Fruit fly (Drosophila melanogaster): ENCODE measurements around the gene Cyp4ae1.

The Cyp4ae1 gene

DNA sequence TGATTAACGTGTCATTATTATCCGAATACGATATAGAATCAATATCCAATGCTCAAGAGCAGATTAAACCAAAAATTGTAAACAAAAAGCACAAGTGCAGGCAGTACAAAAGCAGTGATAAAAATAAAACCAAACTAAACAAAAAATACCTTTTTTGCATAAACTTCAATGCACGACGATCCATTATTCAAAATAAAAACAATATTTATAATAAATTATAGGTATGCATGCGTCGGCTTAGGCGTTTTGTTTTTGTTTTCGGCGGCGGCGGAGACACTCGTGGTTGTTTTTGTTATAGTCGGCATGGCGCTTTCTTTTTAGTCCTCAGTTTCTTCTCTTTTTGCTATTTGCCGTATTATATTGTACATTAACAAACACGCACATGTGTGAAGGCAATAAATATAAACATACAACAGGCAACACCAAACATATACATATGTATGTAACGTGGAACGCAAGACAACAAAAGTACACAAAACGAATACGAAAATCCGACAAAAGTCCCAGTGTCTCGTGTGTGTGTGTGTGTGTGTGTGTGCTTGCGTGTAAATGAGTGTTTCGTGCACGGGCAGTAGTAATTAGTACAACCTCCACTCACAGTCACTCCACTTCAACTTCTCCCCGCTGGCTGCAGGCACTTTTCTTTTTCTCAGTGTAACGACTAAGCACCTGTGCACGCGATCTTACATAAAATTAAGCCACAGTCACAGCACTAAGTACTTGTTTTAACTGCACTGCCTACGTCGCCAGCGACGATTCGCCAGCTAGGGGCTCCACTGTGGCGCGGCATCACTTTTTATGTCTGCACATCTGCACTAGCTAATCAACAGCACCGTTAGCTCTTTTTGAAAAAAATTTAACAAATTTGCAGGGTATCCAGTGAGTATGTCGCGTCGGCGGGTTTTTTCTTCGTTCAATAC, 42.7 kb upstream of the Cyp4ae1 start (continued):
- TF ChIP-seq CG5953 (GFP tag; IDR thresholded peaks at IDR 0.05), result no peak
- peak; percentile 40 for TF ChIP-seq CG17328 (GFP tag; IDR thresholded peaks at IDR 0.05)
- peak; percentile 1 for TF ChIP-seq da (GFP tag; optimal IDR thresholded peaks at IDR 0.05)
- TF ChIP-seq h (optimal IDR thresholded peaks at IDR 0.05), result no peak
- TF ChIP-seq CG3995 (GFP tag; optimal IDR thresholded peaks at IDR 0.05), result no peak
- TF ChIP-seq ci (GFP tag; IDR thresholded peaks at IDR 0.05), result no peak
- no peak for TF ChIP-seq Scr (GFP tag; IDR thresholded peaks at IDR 0.05; ENCODE audit: partially characterized antibody)
- 0 out of 2 replicates have a peak, but pooled peaks have one; percentile 21 for TF ChIP-seq Awh (GFP tag; IDR thresholded peaks at IDR 0.05)
- TF ChIP-seq cad (GFP tag; optimal IDR thresholded peaks at IDR 0.05), result no peak
- TF ChIP-seq run (tag; optimal IDR thresholded peaks at IDR 0.05), result no peak
- TF ChIP-seq gcm2 (GFP tag; optimal IDR thresholded peaks at IDR 0.05), result no peak
- TF ChIP-seq CG16779 (GFP tag; IDR thresholded peaks at IDR 0.05), result no peak
- TF ChIP-seq Hr3 (GFP tag; optimal IDR thresholded peaks at IDR 0.05), result no peak
- 0 out of 2 replicates have a peak, but pooled peaks have one; percentile 5 for TF ChIP-seq sob (GFP tag; IDR thresholded peaks at IDR 0.05)
- no peak for TF ChIP-seq CG18476 (GFP tag; optimal IDR thresholded peaks at IDR 0.05)
- no peak for TF ChIP-seq luna (GFP tag; optimal IDR thresholded peaks at IDR 0.05)
- TF ChIP-seq seq (GFP tag; IDR thresholded peaks at IDR 0.05), result no peak
- no peak for TF ChIP-seq Dbx (GFP tag; IDR thresholded peaks at IDR 0.05)
- peak; percentile 54 for TF ChIP-seq CG15269 (tag; optimal IDR thresholded peaks at IDR 0.05)
- TF ChIP-seq HLH54F (GFP tag; optimal IDR thresholded peaks at IDR 0.05), result no peak
- TF ChIP-seq CG9797 (GFP tag; optimal IDR thresholded peaks at IDR 0.05), result no peak
- peak; percentile 27 for TF ChIP-seq pho (GFP tag; optimal IDR thresholded peaks at IDR 0.05)
- no peak for TF ChIP-seq B-H2 (GFP tag; optimal IDR thresholded peaks at IDR 0.05)
- TF ChIP-seq CG7357 (GFP tag; IDR thresholded peaks at IDR 0.05), result 0 out of 3 replicates have a peak, but pooled peaks have one; percentile 54
- no peak for TF ChIP-seq CG11696 (GFP tag; IDR thresholded peaks at IDR 0.05)
- peak; percentile 15 for TF ChIP-seq CG17359 (tag; optimal IDR thresholded peaks at IDR 0.05)
- TF ChIP-seq CG10543 (GFP tag; optimal IDR thresholded peaks at IDR 0.05), result no peak
- no peak for TF ChIP-seq trem (tag; optimal IDR thresholded peaks at IDR 0.05)
- TF ChIP-seq CG9727 (GFP tag; optimal IDR thresholded peaks at IDR 0.05), result no peak
- TF ChIP-seq ara (GFP tag; IDR thresholded peaks at IDR 0.05), result no peak; the same call in 1 of the 2 replicates
- peak; percentile 41 for TF ChIP-seq CG16815 (GFP tag; optimal IDR thresholded peaks at IDR 0.05)
- TF ChIP-seq jigr1 (GFP tag; IDR thresholded peaks at IDR 0.05), result no peak
- no peak for TF ChIP-seq CrebB (tag; optimal IDR thresholded peaks at IDR 0.05)
- TF ChIP-seq Mrtf (GFP tag; IDR thresholded peaks at IDR 0.05), result peak; percentile 61; the same call in 1 of the 3 replicates
- TF ChIP-seq gro (GFP tag; optimal IDR thresholded peaks at IDR 0.05), result no peak
- no peak for TF ChIP-seq CG31365 (tag; optimal IDR thresholded peaks at IDR 0.05)
- TF ChIP-seq zen (tag; optimal IDR thresholded peaks at IDR 0.05), result no peak
- TF ChIP-seq tio (GFP tag; optimal IDR thresholded peaks at IDR 0.05), result peak; percentile 22
- TF ChIP-seq GATAe (GFP tag; conservative IDR thresholded peaks at IDR 0.05), result no peak
- TF ChIP-seq CG9932 (GFP tag; IDR thresholded peaks at IDR 0.05), result peak; percentile 58
- peak; percentile 48; the same call in 1 of the 2 replicates for TF ChIP-seq CG9215 (GFP tag; IDR thresholded peaks at IDR 0.05)
- no peak for TF ChIP-seq ems (GFP tag; optimal IDR thresholded peaks at IDR 0.05)
- TF ChIP-seq Dp (GFP tag; optimal IDR thresholded peaks at IDR 0.05), result no peak
- peak; percentile 45 for TF ChIP-seq unpg (GFP tag; optimal IDR thresholded peaks at IDR 0.05)
- TF ChIP-seq Poxn (GFP tag; IDR thresholded peaks at IDR 0.05), result no peak
- TF ChIP-seq Side (GFP tag; optimal IDR thresholded peaks at IDR 0.05), result no peak
- TF ChIP-seq Opbp (GFP tag; IDR thresholded peaks at IDR 0.05; ENCODE audit: partially characterized antibody), result no peak
- no peak for TF ChIP-seq Dad (GFP tag; optimal IDR thresholded peaks at IDR 0.05)
- TF ChIP-seq ac (GFP tag; optimal IDR thresholded peaks at IDR 0.05), result no peak
- TF ChIP-seq Ptx1 (GFP tag; IDR thresholded peaks at IDR 0.05), result peak; percentile 75
